Fruit fly (Drosophila melanogaster) whole organism, prepupa: ENCODE measurements around the gene CG6431.

ENCODE experiments used
- CG10669 ChIP-seq: fragments of 200-800 bp; sonication (Bioruptor generic); optimal IDR thresholded peaks from 3 replicates; lab custom pipeline; 2018; ENCODE audit warnings: missing biosample characterization, mild to moderate bottlenecking, missing genetic modification characterization, moderate library complexity
- CG11762 ChIP-seq: fragments of 200-800 bp; sonication (Bioruptor generic); optimal IDR thresholded peaks from 3 replicates; lab custom pipeline; 2016; ENCODE audit warnings: missing biosample characterization, missing genetic modification characterization; ENCODE audit not compliant: insufficient read depth
- CG16779 ChIP-seq: fragments of 200-800 bp; sonication (Bioruptor generic); optimal IDR thresholded peaks from 3 replicates; lab custom pipeline; 2017; ENCODE audit warnings: missing biosample characterization, mild to moderate bottlenecking, missing genetic modification characterization
- CG4318 ChIP-seq: fragments of 200-800 bp; sonication (Bioruptor generic); optimal IDR thresholded peaks from 3 replicates; lab custom pipeline; 2017; ENCODE audit warnings: missing biosample characterization, mild to moderate bottlenecking, missing genetic modification characterization
- CG6854 ChIP-seq: fragments of 200-800 bp; sonication (Bioruptor generic); optimal IDR thresholded peaks from 2 replicates; lab custom pipeline; 2017; ENCODE audit warnings: missing biosample characterization, mild to moderate bottlenecking, missing genetic modification characterization
- Lpt ChIP-seq: fragments of 200-800 bp; sonication (Bioruptor generic); optimal IDR thresholded peaks from 3 replicates; lab custom pipeline; 2016; ENCODE audit warnings: missing biosample characterization, missing genetic modification characterization
- OdsH ChIP-seq: fragments of 200-800 bp; sonication (Bioruptor generic); optimal IDR thresholded peaks from 3 replicates; lab custom pipeline; 2016; ENCODE audit warnings: missing biosample characterization, missing genetic modification characterization
- achi ChIP-seq: fragments of 200-800 bp; sonication (Bioruptor generic); optimal IDR thresholded peaks from 3 replicates; lab custom pipeline; 2016; ENCODE audit warnings: missing biosample characterization, missing genetic modification characterization
- esn ChIP-seq: fragments of 200-800 bp; sonication (Bioruptor generic); optimal IDR thresholded peaks from 2 replicates; lab custom pipeline; 2016; ENCODE audit warnings: missing biosample characterization, mild to moderate bottlenecking, missing genetic modification characterization, moderate library complexity
- spab ChIP-seq: fragments of 200-800 bp; sonication (Bioruptor generic); optimal IDR thresholded peaks from 2 replicates; lab custom pipeline; 2017; ENCODE audit warnings: missing biosample characterization, mild to moderate bottlenecking, missing genetic modification characterization, missing genetic modification reagents
- svp ChIP-seq: fragments of 200-800 bp; sonication (Bioruptor generic); peaks from one replicate; lab custom pipeline; 2016; ENCODE audit warnings: missing biosample characterization, missing genetic modification characterization
- topi ChIP-seq: fragments of 200-800 bp; sonication (Bioruptor generic); optimal IDR thresholded peaks from 3 replicates; lab custom pipeline; 2016; ENCODE audit warnings: missing biosample characterization, missing genetic modification characterization

- TF ChIP-seq spab (GFP tag; lab: Kevin White, UChicago) (no peak), OdsH (GFP tag; lab: Kevin White, UChicago) (no peak), CG16779 (tag; lab: Kevin White, UChicago) (no peak), CG11762 (GFP tag; lab: Kevin White, UChicago) (no peak), svp (GFP tag; lab: Kevin White, UChicago) (no peak), achi (no peak), esn (GFP tag; lab: Kevin White, UChicago) (no peak), CG10669 (GFP tag; lab: Kevin White, UChicago) (no peak), CG6854 (GFP tag; lab: Kevin White, UChicago) (no peak), topi (GFP tag; lab: Kevin White, UChicago) (no peak), CG4318 (GFP tag; lab: Kevin White, UChicago) (no peak), Lpt (GFP tag; lab: Kevin White, UChicago) (no peak)
Measured at dm6 chr2L:10735923-10736322, 11.9 kb downstream of the CG6431 start, which contains the start of gene Nup107.
